Worm (Caenorhabditis elegans): ENCODE measurements around the gene clc-31.

DNA sequence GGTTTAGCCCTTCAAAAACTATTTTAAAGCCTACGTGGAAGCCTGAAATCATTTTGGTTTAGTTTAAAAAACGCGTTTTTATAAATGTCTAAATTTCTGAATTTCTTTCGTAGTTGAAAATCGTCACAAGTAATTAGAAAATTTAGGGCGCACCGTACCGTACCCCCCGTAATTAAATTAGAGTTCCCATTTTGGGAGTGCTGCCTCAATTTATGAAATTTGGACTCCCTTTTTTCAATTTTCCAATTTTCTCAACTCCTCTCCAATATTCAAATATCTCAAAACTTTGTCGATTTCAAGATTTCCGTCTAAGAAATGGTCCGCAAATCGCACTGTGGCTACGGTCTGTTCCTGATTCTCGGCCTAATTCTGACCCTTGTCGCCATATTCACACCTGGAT, at the start of gene clc-31:
- TF ChIP-seq sea-2 (GFP tag; IDR thresholded peaks at IDR 0.05) (no peak), repo-1 (tag; optimal IDR thresholded peaks at IDR 0.05) (no peak), lsy-27 (tag; optimal IDR thresholded peaks at IDR 0.05; ENCODE audit: borderline replicate concordance, insufficient read depth) (no peak), hsf-1 (GFP tag; IDR thresholded peaks at IDR 0.05) (no peak), snpc-4 (GFP tag; optimal IDR thresholded peaks at IDR 0.05) (no peak), snpc-4 (tag; optimal IDR thresholded peaks at IDR 0.05) (no peak), ama-1 (optimal IDR thresholded peaks at IDR 0.05) (no peak), ama-1 (GFP tag; optimal IDR thresholded peaks at IDR 0.05) (no peak), die-1 (tag; optimal IDR thresholded peaks at IDR 0.05) (no peak), Y53G8AR.9 (GFP tag; conservative IDR thresholded peaks at IDR 0.05) (no peak), tlf-1 (GFP tag; optimal IDR thresholded peaks at IDR 0.05) (no peak), efl-1 (GFP tag; optimal IDR thresholded peaks at IDR 0.05) (no peak), dpl-1 (GFP tag; optimal IDR thresholded peaks at IDR 0.05) (no peak), Y67H2A.10 (GFP tag; conservative IDR thresholded peaks at IDR 0.05) (no peak), unc-130 (GFP tag; optimal IDR thresholded peaks at IDR 0.05) (no peak), mxl-1 (tag; optimal IDR thresholded peaks at IDR 0.05) (no peak)
